Fruit fly (Drosophila melanogaster): ENCODE results near the gene CG18284.

DNA sequence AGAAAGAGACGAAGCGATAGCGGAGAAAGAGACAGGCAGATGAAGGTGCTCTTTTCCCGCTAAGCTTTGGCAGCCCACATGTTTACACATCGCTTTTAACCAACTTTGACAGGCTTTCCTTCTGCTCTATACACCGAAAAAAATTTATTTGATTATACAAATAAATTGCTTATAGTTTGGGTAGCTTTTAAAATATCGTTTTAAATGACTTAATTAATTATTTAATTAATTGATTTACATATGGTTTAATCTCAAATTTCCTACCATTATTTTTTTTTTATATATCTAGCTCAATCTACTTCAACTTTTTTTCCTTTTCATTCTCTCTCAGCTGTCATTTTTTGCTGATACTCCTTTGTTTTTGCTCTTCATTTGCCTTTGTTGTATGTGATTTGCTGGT is 29.2 kb downstream of the CG18284 start:
- TF ChIP-seq Clk (GFP tag; optimal IDR thresholded peaks at IDR 0.05), result no peak
- no peak for TF ChIP-seq pad (GFP tag; optimal IDR thresholded peaks at IDR 0.05)
- TF ChIP-seq CG14711 (tag; optimal IDR thresholded peaks at IDR 0.05), result no peak
